Fruit fly (Drosophila melanogaster): ENCODE results near the gene CG18814.

dm6 chr3L:16380770-16381169, 11.1 kb downstream of the CG18814 start:
- TF ChIP-seq usp (GFP tag; optimal IDR thresholded peaks at IDR 0.05): no peak
- no peak for TF ChIP-seq Sp1 (GFP tag; optimal IDR thresholded peaks at IDR 0.05)
- TF ChIP-seq CG32264 (GFP tag; optimal IDR thresholded peaks at IDR 0.05): no peak
